Fruit fly (Drosophila melanogaster) whole organism, embryonic: Measurements from ENCODE around the gene CG4577.

Experiments
- Blimp-1 ChIP-seq: fragments of 200-800 bp; sonication (Bioruptor generic); optimal IDR thresholded peaks from 3 replicates; lab custom pipeline; 2018; ENCODE audit warnings: missing biosample characterization, missing genetic modification characterization, mild to moderate bottlenecking, moderate library complexity, missing genetic modification reagents
- CG6854 ChIP-seq: fragments of 200-800 bp; sonication (Bioruptor generic); optimal IDR thresholded peaks from 3 replicates; lab custom pipeline; 2017; ENCODE audit warnings: missing biosample characterization, mild to moderate bottlenecking, missing genetic modification characterization
- chn ChIP-seq: fragments of 200-800 bp; sonication (Bioruptor generic); optimal IDR thresholded peaks from 2 replicates; lab custom pipeline; 2016; ENCODE audit warnings: missing biosample characterization, missing genetic modification characterization
- insv ChIP-seq, 2 experiments: fragments of 200-800 bp; sonication (Bioruptor generic); optimal IDR thresholded peaks; 3 replicates each; lab custom pipeline; 2016 to 2018; ENCODE audit warnings: missing biosample characterization in 2 of 2, missing genetic modification characterization in 2 of 2
- prd ChIP-seq, 3 experiments: fragments of >200 bp in 2 of 3; fragments of 200-800 bp in 1 of 3; sonication (Bioruptor generic) in 1 of 3; optimal IDR thresholded peaks in 2 of 3; IDR thresholded peaks in 1 of 3; 2 replicates in 2 of 3; 3 replicates in 1 of 3; pipeline versions ENCODE4 v1.3.6 to Lab custom; 2017 to 2022; ENCODE audit warnings: missing biosample characterization in 1 of 3, missing genetic modification characterization in 1 of 3

dm6 chr2L:1185642-1186497 is 51.4 kb downstream of the CG4577 start, which contains the start of gene CG5001:
- peak; percentile 61 for TF ChIP-seq CG6854 (GFP tag; lab: Kevin White, UChicago)
- peak; percentile 67 for TF ChIP-seq chn (GFP tag; lab: Kevin White, UChicago)
- TF ChIP-seq prd (optimal IDR thresholded peaks at IDR 0.05; lab: Kevin White, UChicago) = no peak
- TF ChIP-seq prd (GFP tag; IDR thresholded peaks at IDR 0.05; lab: Robert Waterston, UW) = peak; percentile 86
- TF ChIP-seq insv (GFP tag; optimal IDR thresholded peaks at IDR 0.05; lab: Kevin White, UChicago) = peak in 1 of 2 experiments; percentile 7
- TF ChIP-seq Blimp-1 (GFP tag; lab: Kevin White, UChicago) = peak; percentile 92
